Fruit fly (Drosophila melanogaster): ENCODE data around the gene Prosbeta4R1.
A peak's percentile ranks its signal among the peaks of the same experiment; 100 is the strongest.

Prosbeta4R1 gene

dm6 chr2L:2655094-2655493, 2.2 kb downstream of the Prosbeta4R1 start, which contains the start of gene Prosbeta4R2:
Prosbeta4R2 (plus strand) TSS chr2L:2655394.
- TF ChIP-seq salr (GFP tag; optimal IDR thresholded peaks at IDR 0.05) = no peak
- no peak for TF ChIP-seq CG4318 (GFP tag; optimal IDR thresholded peaks at IDR 0.05)
- TF ChIP-seq CG9139 (GFP tag; optimal IDR thresholded peaks at IDR 0.05) = no peak
- TF ChIP-seq pdm3 (GFP tag; optimal IDR thresholded peaks at IDR 0.05) = no peak
- TF ChIP-seq Eip78C (GFP tag) = no peak
- TF ChIP-seq Ets96B (tag; optimal IDR thresholded peaks at IDR 0.05) = no peak
- no peak for TF ChIP-seq lz (GFP tag; optimal IDR thresholded peaks at IDR 0.05)
- no peak for TF ChIP-seq CG11762 (GFP tag; optimal IDR thresholded peaks at IDR 0.05; ENCODE audit: insufficient read depth)
- TF ChIP-seq CG1621 (tag; optimal IDR thresholded peaks at IDR 0.05) = no peak
- no peak for TF ChIP-seq CG31627 (GFP tag; optimal IDR thresholded peaks at IDR 0.05)
- no peak for TF ChIP-seq CG8119 (GFP tag; IDR thresholded peaks at IDR 0.05)
- TF ChIP-seq Smox (GFP tag; optimal IDR thresholded peaks at IDR 0.05) = no peak
- no peak for TF ChIP-seq Met (GFP tag; optimal IDR thresholded peaks at IDR 0.05)
- TF ChIP-seq ss (GFP tag; optimal IDR thresholded peaks at IDR 0.05) = no peak
- no peak for TF ChIP-seq Hr39 (GFP tag; optimal IDR thresholded peaks at IDR 0.05)
- TF ChIP-seq Hr38 (GFP tag; optimal IDR thresholded peaks at IDR 0.05) = no peak

- no peak for TF ChIP-seq eg (GFP tag; IDR thresholded peaks at IDR 0.05)
- no peak for TF ChIP-seq CG6276 (GFP tag; optimal IDR thresholded peaks at IDR 0.05)
- TF ChIP-seq Eip93F (GFP tag; optimal IDR thresholded peaks at IDR 0.05) = no peak
- TF ChIP-seq CG10631 (GFP tag; optimal IDR thresholded peaks at IDR 0.05) = no peak
- TF ChIP-seq Blimp-1 (GFP tag; optimal IDR thresholded peaks at IDR 0.05) = no peak
Measured at dm6 chr2L:2664762-2665161, 11.9 kb downstream of the Prosbeta4R1 start, which contains the start of gene Trf4. Trf4 (plus strand) TSS chr2L:2665062.

dm6 chr2L:2669523-2669922, 16.7 kb downstream of the Prosbeta4R1 start, which contains the start of gene Gr23a:
Gr23a (plus strand) TSS chr2L:2669823.
- TF ChIP-seq Sox102F (GFP tag; optimal IDR thresholded peaks at IDR 0.05) = no peak
- TF ChIP-seq cyc (GFP tag; optimal IDR thresholded peaks at IDR 0.05) = no peak
- TF ChIP-seq CG16779 (tag; optimal IDR thresholded peaks at IDR 0.05) = no peak
- no peak for TF ChIP-seq net (GFP tag; optimal IDR thresholded peaks at IDR 0.05)
- no peak for TF ChIP-seq CG11294 (GFP tag; IDR thresholded peaks at IDR 0.05)
- no peak for TF ChIP-seq CG34406 (GFP tag; optimal IDR thresholded peaks at IDR 0.05)
- TF ChIP-seq dac (GFP tag; optimal IDR thresholded peaks at IDR 0.05) = no peak
- no peak for TF ChIP-seq Blimp-1 (GFP tag; optimal IDR thresholded peaks at IDR 0.05)

- TF ChIP-seq CG6854 (GFP tag; optimal IDR thresholded peaks at IDR 0.05) = no peak
- no peak for TF ChIP-seq cyc (GFP tag; optimal IDR thresholded peaks at IDR 0.05)
- no peak for TF ChIP-seq Hr38 (GFP tag; optimal IDR thresholded peaks at IDR 0.05)
- no peak for TF ChIP-seq CG8632 (GFP tag; optimal IDR thresholded peaks at IDR 0.05)
- no peak for TF ChIP-seq CG9139 (GFP tag; optimal IDR thresholded peaks at IDR 0.05)
- no peak for TF ChIP-seq Ets21C (GFP tag; optimal IDR thresholded peaks at IDR 0.05)
- 0 out of 3 replicates have a peak, but pooled peaks have one; percentile 37 for TF ChIP-seq CG6163 (GFP tag; IDR thresholded peaks at IDR 0.05)
Measured at dm6 chr2L:2677553-2677952, 24.7 kb downstream of the Prosbeta4R1 start, which contains the start of gene Tmtc1. Tmtc1 (plus strand) TSS chr2L:2677734.

dm6 chr2L:2696337-2696736, 43.5 kb downstream of the Prosbeta4R1 start, which contains the start of gene Trf5:
Trf5 (minus strand) TSS chr2L:2696437.
- no peak for TF ChIP-seq Ets21C (GFP tag; optimal IDR thresholded peaks at IDR 0.05)
- no peak for TF ChIP-seq CG6276 (GFP tag; optimal IDR thresholded peaks at IDR 0.05)
- no peak for TF ChIP-seq CG8319 (GFP tag; optimal IDR thresholded peaks at IDR 0.05)
- no peak for TF ChIP-seq CG6808 (GFP tag; optimal IDR thresholded peaks at IDR 0.05)
- TF ChIP-seq Eip93F (GFP tag; optimal IDR thresholded peaks at IDR 0.05) = no peak
- no peak for TF ChIP-seq fd59A (GFP tag; optimal IDR thresholded peaks at IDR 0.05)
- TF ChIP-seq Met (GFP tag; optimal IDR thresholded peaks at IDR 0.05) = no peak
- no peak for TF ChIP-seq fkh (GFP tag; optimal IDR thresholded peaks at IDR 0.05)
- TF ChIP-seq Hr4 (GFP tag; optimal IDR thresholded peaks at IDR 0.05) = no peak
- no peak for TF ChIP-seq Lpt (GFP tag; optimal IDR thresholded peaks at IDR 0.05)
- no peak for TF ChIP-seq CG10631 (GFP tag; optimal IDR thresholded peaks at IDR 0.05)
- TF ChIP-seq Hr39 (GFP tag; optimal IDR thresholded peaks at IDR 0.05) = no peak
- TF ChIP-seq fd85E (GFP tag; optimal IDR thresholded peaks at IDR 0.05) = no peak
- no peak for TF ChIP-seq ss (GFP tag; optimal IDR thresholded peaks at IDR 0.05)
- no peak for TF ChIP-seq vri (GFP tag; optimal IDR thresholded peaks at IDR 0.05)

Data from whole organism, prepupa.